Fruit fly (Drosophila melanogaster) whole organism, embryonic: ENCODE results near the gene CG9919.

Experiments used
- BEAF-32 ChIP-seq: fragments of 200-800 bp; sonication (Bioruptor generic); optimal IDR thresholded peaks from 3 replicates; lab custom pipeline; 2017; ENCODE audit warnings: missing biosample characterization, missing genetic modification characterization, mild to moderate bottlenecking, moderate library complexity, missing genetic modification reagents
- Blimp-1 ChIP-seq: fragments of 200-800 bp; sonication (Bioruptor generic); optimal IDR thresholded peaks from 3 replicates; lab custom pipeline; 2018; ENCODE audit warnings: missing biosample characterization, missing genetic modification characterization, mild to moderate bottlenecking, moderate library complexity, missing genetic modification reagents
- CG10267 ChIP-seq: fragments of 200-800 bp; sonication (Bioruptor generic); optimal IDR thresholded peaks from 2 replicates; lab custom pipeline; 2018; ENCODE audit warnings: missing biosample characterization, mild to moderate bottlenecking, missing genetic modification characterization, moderate library complexity
- CG10366 ChIP-seq: fragments of 200-800 bp; sonication (Bioruptor generic); IDR thresholded peaks from 2 replicates; pipeline ENCODE4 v1.3.6; 2022; ENCODE audit warnings: missing biosample characterization, missing genetic modification characterization
- CG10654 ChIP-seq: fragments of 200-800 bp; sonication (Bioruptor generic); optimal IDR thresholded peaks from 2 replicates; lab custom pipeline; 2016; ENCODE audit warnings: missing biosample characterization, missing genetic modification characterization
- CG11398 ChIP-seq: fragments of 200-800 bp; sonication (Bioruptor generic); optimal IDR thresholded peaks from 2 replicates; lab custom pipeline; 2016; ENCODE audit warnings: missing biosample characterization, missing genetic modification characterization
- CG12299 ChIP-seq: fragments of 200-800 bp; sonication (Bioruptor generic); optimal IDR thresholded peaks from 2 replicates; lab custom pipeline; 2018; ENCODE audit warnings: missing biosample characterization, mild to moderate bottlenecking, missing genetic modification characterization
- CG14667 ChIP-seq: fragments of 200-800 bp; sonication (Bioruptor generic); IDR thresholded peaks from 2 replicates; pipeline ENCODE4 v1.3.6; 2022; ENCODE audit warnings: missing biosample characterization, missing genetic modification characterization
- CG14965 ChIP-seq: fragments of 200-800 bp; sonication (Bioruptor generic); optimal IDR thresholded peaks from 2 replicates; lab custom pipeline; 2016; ENCODE audit warnings: missing biosample characterization, missing genetic modification characterization, borderline replicate concordance
- CG16863 ChIP-seq: fragments of 200-800 bp; sonication (Bioruptor generic); optimal IDR thresholded peaks from 3 replicates; lab custom pipeline; 2016; ENCODE audit warnings: missing biosample characterization, missing genetic modification characterization
- CG17612 ChIP-seq: fragments of 200-800 bp; sonication (Bioruptor generic); IDR thresholded peaks from 2 replicates; pipeline ENCODE4 v1.3.6; 2022; ENCODE audit warnings: missing biosample characterization, missing genetic modification characterization
- CG2116 ChIP-seq: fragments of 200-800 bp; sonication (Bioruptor generic); optimal IDR thresholded peaks from 3 replicates; lab custom pipeline; 2018; ENCODE audit warnings: missing biosample characterization, mild to moderate bottlenecking, missing genetic modification characterization
- CG2875 ChIP-seq: fragments of 200-800 bp; sonication (Bioruptor generic); optimal IDR thresholded peaks from 2 replicates; lab custom pipeline; 2017; ENCODE audit warnings: missing biosample characterization, mild to moderate bottlenecking, missing genetic modification characterization, missing genetic modification reagents
- CG30403 ChIP-seq: fragments of 200-800 bp; sonication (Bioruptor generic); optimal IDR thresholded peaks from 3 replicates; lab custom pipeline; 2016; ENCODE audit warnings: missing biosample characterization, missing genetic modification characterization
- CG31388 ChIP-seq: fragments of 200-800 bp; sonication (Bioruptor generic); optimal IDR thresholded peaks from 2 replicates; lab custom pipeline; 2016; ENCODE audit warnings: missing biosample characterization, missing genetic modification characterization
- CG3281 ChIP-seq: fragments of 200-800 bp; sonication (Bioruptor generic); optimal IDR thresholded peaks from 3 replicates; lab custom pipeline; 2017; ENCODE audit warnings: missing biosample characterization, mild to moderate bottlenecking, missing genetic modification characterization
- CG3726 ChIP-seq: fragments of 200-800 bp; sonication (Bioruptor generic); IDR thresholded peaks from 3 replicates; pipeline ENCODE4, ENCODE4 v1.3.6; 2022; ENCODE audit warnings: missing biosample characterization, missing genetic modification characterization
- CG4328 ChIP-seq: fragments of 200-800 bp; sonication (Bioruptor generic); optimal IDR thresholded peaks from 3 replicates; lab custom pipeline; 2017; ENCODE audit warnings: missing biosample characterization, missing genetic modification reagents, missing genetic modification characterization
- CG4854 ChIP-seq: fragments of 200-800 bp; sonication (Bioruptor generic); optimal IDR thresholded peaks from 2 replicates; lab custom pipeline; 2016; ENCODE audit warnings: missing biosample characterization, missing genetic modification characterization, inconsistent platforms
- CG6272 ChIP-seq: fragments of 200-800 bp; sonication (Bioruptor generic); IDR thresholded peaks from 2 replicates; pipeline ENCODE4 v1.3.6; 2022; ENCODE audit warnings: missing biosample characterization, missing genetic modification characterization
- CG7786 ChIP-seq: fragments of 200-800 bp; sonication (Bioruptor generic); optimal IDR thresholded peaks from 2 replicates; lab custom pipeline; 2016; ENCODE audit warnings: missing biosample characterization, missing genetic modification characterization
- CG7963 ChIP-seq: fragments of 200-800 bp; sonication (Bioruptor generic); IDR thresholded peaks from 3 replicates; pipeline ENCODE4 v1.3.6; 2022; ENCODE audit warnings: missing biosample characterization, missing genetic modification characterization; ENCODE audit not compliant: partially characterized antibody
- CG9817 ChIP-seq: fragments of 200-800 bp; sonication (Bioruptor generic); optimal IDR thresholded peaks from 2 replicates; lab custom pipeline; 2018; ENCODE audit warnings: missing biosample characterization, mild to moderate bottlenecking, missing genetic modification characterization, moderate library complexity
- CG9932 ChIP-seq: fragments of 200-800 bp; sonication (Bioruptor generic); IDR thresholded peaks from 2 replicates; pipeline ENCODE4 v1.3.6; 2022; ENCODE audit warnings: missing biosample characterization, missing genetic modification characterization
- Dfd ChIP-seq, 2 experiments: fragments of >200 bp; optimal IDR thresholded peaks; 2 replicates each; lab custom pipeline; 2017; ENCODE audit warnings: missing biosample characterization in 2 of 2, missing genetic modification characterization in 2 of 2
- Ets65A ChIP-seq: fragments of 200-800 bp; sonication (Bioruptor generic); peaks from one replicate; lab custom pipeline; 2016; ENCODE audit warnings: missing biosample characterization, missing genetic modification characterization
- Opbp ChIP-seq: fragments of 200-800 bp; sonication (Bioruptor generic); IDR thresholded peaks from 3 replicates; pipeline ENCODE4 v1.3.6; 2022; ENCODE audit warnings: missing biosample characterization, missing genetic modification characterization; ENCODE audit not compliant: partially characterized antibody
- Ptx1 ChIP-seq: fragments of 200-800 bp; sonication (Bioruptor generic); IDR thresholded peaks from 2 replicates; pipeline ENCODE4 v1.3.6; 2022; ENCODE audit warnings: missing biosample characterization, missing genetic modification characterization
- Sry-δ ChIP-seq: fragments of 200-800 bp; sonication (Bioruptor generic); optimal IDR thresholded peaks from 2 replicates; lab custom pipeline; 2016; ENCODE audit warnings: missing biosample characterization, missing genetic modification characterization
- Stat92E ChIP-seq, 3 experiments: fragments of >200 bp in 2 of 3; fragments of 200-800 bp in 1 of 3; sonication (Bioruptor generic) in 1 of 3; optimal IDR thresholded peaks; 2 replicates each; lab custom pipeline; 2017 to 2019; ENCODE audit warnings: missing biosample characterization in 3 of 3, missing genetic modification characterization in 3 of 3, mild to moderate bottlenecking in 1 of 3, moderate library complexity in 1 of 3
- Usf ChIP-seq: fragments of 200-800 bp; sonication (Bioruptor generic); optimal IDR thresholded peaks from 2 replicates; lab custom pipeline; 2017; ENCODE audit warnings: missing genotype, missing biosample characterization, missing genetic modification characterization
- al ChIP-seq: fragments of 200-800 bp; sonication (Bioruptor generic); IDR thresholded peaks from 2 replicates; pipeline ENCODE4 v1.3.6; 2022; ENCODE audit warnings: missing biosample characterization, missing genetic modification characterization
- az2 ChIP-seq: fragments of 200-800 bp; sonication (Bioruptor generic); optimal IDR thresholded peaks from 3 replicates; lab custom pipeline; 2016; ENCODE audit warnings: missing biosample characterization, missing genetic modification characterization
- cg ChIP-seq: fragments of 200-800 bp; sonication (Bioruptor generic); optimal IDR thresholded peaks from 3 replicates; lab custom pipeline; 2019; ENCODE audit warnings: missing biosample characterization, mild to moderate bottlenecking, missing genetic modification characterization, moderate library complexity
- disco-r ChIP-seq: fragments of 200-800 bp; sonication (Bioruptor generic); optimal IDR thresholded peaks from 2 replicates; lab custom pipeline; 2016; ENCODE audit warnings: missing biosample characterization, missing genetic modification characterization
- dpn ChIP-seq, 2 experiments: fragments of 200-800 bp; sonication (Bioruptor generic); optimal IDR thresholded peaks; 3 replicates each; lab custom pipeline; 2016; ENCODE audit warnings: missing biosample characterization in 2 of 2, missing genetic modification characterization in 2 of 2
- gro ChIP-seq: fragments of 200-800 bp; sonication (Bioruptor generic); optimal IDR thresholded peaks from 2 replicates; lab custom pipeline; 2016; ENCODE audit warnings: missing biosample characterization, missing genetic modification characterization
- gsb ChIP-seq: fragments of 200-800 bp; sonication (Bioruptor generic); IDR thresholded peaks from 2 replicates; pipeline ENCODE4 v1.3.6; 2022; ENCODE audit warnings: missing biosample characterization, missing genetic modification characterization
- her ChIP-seq: fragments of 200-800 bp; sonication (Bioruptor generic); optimal IDR thresholded peaks from 2 replicates; lab custom pipeline; 2016; ENCODE audit warnings: missing biosample characterization, missing genetic modification characterization
- ind ChIP-seq: fragments of 200-800 bp; sonication (Bioruptor generic); optimal IDR thresholded peaks from 3 replicates; lab custom pipeline; 2016; ENCODE audit warnings: missing biosample characterization, missing genetic modification characterization
- mam ChIP-seq: fragments of 200-800 bp; sonication (Bioruptor generic); optimal IDR thresholded peaks from 3 replicates; lab custom pipeline; 2016; ENCODE audit warnings: missing biosample characterization, missing genetic modification characterization
- ro ChIP-seq: fragments of 200-800 bp; sonication (Bioruptor generic); IDR thresholded peaks from 2 replicates; pipeline ENCODE4 v1.3.6; 2022; ENCODE audit warnings: missing biosample characterization, missing genetic modification characterization
- sd ChIP-seq: fragments of 200-800 bp; sonication (Bioruptor generic); optimal IDR thresholded peaks from 3 replicates; lab custom pipeline; 2018; ENCODE audit warnings: missing biosample characterization, mild to moderate bottlenecking, missing genetic modification characterization, moderate library complexity
- sens ChIP-seq: fragments of 200-800 bp; sonication (Bioruptor generic); peaks from one replicate; lab custom pipeline; 2016; ENCODE audit warnings: missing biosample characterization, missing genetic modification characterization
- sens-2 ChIP-seq: fragments of 200-800 bp; sonication (Bioruptor generic); IDR thresholded peaks from 2 replicates; pipeline ENCODE4 v1.3.6; 2022; ENCODE audit warnings: missing biosample characterization, missing genetic modification characterization
- sim ChIP-seq: fragments of 200-800 bp; sonication (Bioruptor generic); IDR thresholded peaks from 2 replicates; pipeline ENCODE4 v1.3.6; 2022; ENCODE audit warnings: missing biosample characterization, missing genetic modification characterization
- ssp ChIP-seq: fragments of 200-800 bp; sonication (Bioruptor generic); IDR thresholded peaks from 2 replicates; pipeline ENCODE4 v1.3.6; 2022; ENCODE audit warnings: missing biosample characterization, missing genetic modification characterization
- tx ChIP-seq: fragments of 200-800 bp; sonication (Bioruptor generic); optimal IDR thresholded peaks from 2 replicates; lab custom pipeline; 2016; ENCODE audit warnings: missing biosample characterization, missing genetic modification characterization
- vnd ChIP-seq: fragments of 200-800 bp; sonication (Bioruptor generic); IDR thresholded peaks from 3 replicates; pipeline ENCODE4 v1.3.6; 2022; ENCODE audit warnings: missing biosample characterization, missing genetic modification characterization; ENCODE audit not compliant: partially characterized antibody

Gene CG9919

dm6 chrX:16296423-16297292, 33.9 kb downstream of the CG9919 start, which contains the start of gene CG3632:
TSS of gene CG3632 (plus strand) at chrX:16296671.
- no peak for TF ChIP-seq ro
- TF ChIP-seq CG12299 (tag; lab: Kevin White, UChicago): no peak
- peak; percentile 85 for TF ChIP-seq cg (GFP tag; lab: Kevin White, UChicago)
- TF ChIP-seq Ets65A (GFP tag; lab: Kevin White, UChicago): no peak
- TF ChIP-seq sens-2: no peak
- peak; percentile 20 for TF ChIP-seq CG10654 (GFP tag; lab: Kevin White, UChicago)
- no peak for TF ChIP-seq CG9817 (tag; lab: Kevin White, UChicago)
- peak; percentile 90 for TF ChIP-seq sens (GFP tag; lab: Kevin White, UChicago)
- TF ChIP-seq al: 0 out of 2 replicates have a peak, but pooled peaks have one; percentile 10
- peak; percentile 94 for TF ChIP-seq Sry-δ (GFP tag; lab: Kevin White, UChicago)
- no peak for TF ChIP-seq CG14667 (GFP tag; lab: Robert Waterston, UW)
- peak; percentile 64 for TF ChIP-seq gro (GFP tag; lab: Kevin White, UChicago)
- no peak for TF ChIP-seq Dfd (GFP tag; optimal IDR thresholded peaks at IDR 0.05; lab: Kevin White, UChicago)
- TF ChIP-seq az2 (GFP tag; lab: Kevin White, UChicago): no peak
- TF ChIP-seq Stat92E (GFP tag; optimal IDR thresholded peaks at IDR 0.05; lab: Kevin White, UChicago): peak in 1 of 3 experiments; percentile 86
- TF ChIP-seq mam: peak; percentile 62
- TF ChIP-seq CG7786: peak; percentile 61
- TF ChIP-seq Opbp (GFP tag; lab: Robert Waterston, UW): peak; percentile 89
- peak; percentile 64 for TF ChIP-seq sd (tag; lab: Kevin White, UChicago)
- peak; percentile 59 to 65 for TF ChIP-seq dpn (GFP tag; optimal IDR thresholded peaks at IDR 0.05; lab: Kevin White, UChicago)
- peak; percentile 25 for TF ChIP-seq ind
- TF ChIP-seq CG16863 (GFP tag; lab: Kevin White, UChicago): peak; percentile 31
- peak; percentile 89 for TF ChIP-seq CG7963 (GFP tag; lab: Robert Waterston, UW)
- TF ChIP-seq CG2875 (GFP tag; lab: Kevin White, UChicago): no peak
- peak; percentile 62 for TF ChIP-seq Blimp-1 (GFP tag; lab: Kevin White, UChicago)
- peak; percentile 93 for TF ChIP-seq CG10267 (tag; lab: Kevin White, UChicago)
- peak; percentile 85 for TF ChIP-seq CG2116 (GFP tag; lab: Kevin White, UChicago)
- TF ChIP-seq CG17612 (GFP tag; lab: Robert Waterston, UW): no peak
- no peak for TF ChIP-seq CG14965 (GFP tag; lab: Kevin White, UChicago)
- TF ChIP-seq sim (GFP tag; lab: Robert Waterston, UW): no peak
- peak; percentile 48 for TF ChIP-seq CG30403 (GFP tag; lab: Kevin White, UChicago)
- 0 out of 2 replicates have a peak, but pooled peaks have one; percentile 20 for TF ChIP-seq CG10366 (GFP tag; lab: Robert Waterston, UW)
- no peak for TF ChIP-seq CG31388
- TF ChIP-seq CG4854: no peak
- peak; percentile 23 for TF ChIP-seq CG3281 (GFP tag; lab: Kevin White, UChicago)
- no peak for TF ChIP-seq CG4328 (GFP tag; lab: Kevin White, UChicago)
- peak; percentile 61 for TF ChIP-seq her (GFP tag; lab: Kevin White, UChicago)
- TF ChIP-seq CG11398 (GFP tag; lab: Kevin White, UChicago): peak; percentile 18
- no peak for TF ChIP-seq gsb (GFP tag; lab: Robert Waterston, UW)
- TF ChIP-seq ssp (GFP tag; lab: Robert Waterston, UW): peak; percentile 30; the same call in 1 of the 2 replicates
- no peak for TF ChIP-seq Usf (GFP tag; lab: Kevin White, UChicago)
- no peak; the same call in none of the 2 replicates for TF ChIP-seq Ptx1 (GFP tag; lab: Robert Waterston, UW)
- TF ChIP-seq CG6272 (GFP tag; lab: Robert Waterston, UW): peak; percentile 50
- TF ChIP-seq disco-r (GFP tag; lab: Kevin White, UChicago): no peak
- no peak for TF ChIP-seq CG3726 (GFP tag; lab: Robert Waterston, UW)
- peak; percentile 71 for TF ChIP-seq vnd (GFP tag; lab: Robert Waterston, UW)
- peak; percentile 82 for TF ChIP-seq BEAF-32 (GFP tag; lab: Kevin White, UChicago)
- peak; percentile 3 for TF ChIP-seq tx (GFP tag; lab: Kevin White, UChicago)
- peak; percentile 86 for TF ChIP-seq CG9932 (GFP tag; lab: Robert Waterston, UW)
